Worm (Caenorhabditis elegans): ENCODE data around the gene plg-1.

The plg-1 gene

DNA sequence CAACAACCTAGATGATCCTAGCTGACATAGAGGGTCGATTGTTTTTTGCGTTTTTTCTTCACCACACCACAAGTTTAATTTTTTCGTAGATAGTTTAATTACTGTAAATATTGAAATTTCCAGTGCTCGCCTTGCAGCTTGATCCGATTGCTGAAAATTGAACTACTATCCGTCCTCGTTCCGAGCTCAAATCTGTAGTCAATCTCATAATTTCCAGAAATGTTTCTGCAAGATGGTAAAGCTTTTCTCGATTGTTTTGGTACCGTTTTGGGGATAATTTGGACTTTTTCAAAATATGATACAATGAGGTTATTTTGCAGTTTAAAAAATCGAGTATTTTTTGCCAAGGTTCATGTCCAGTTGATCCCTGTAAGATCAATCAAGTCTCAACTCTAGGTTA lies 14.0 kb downstream of the plg-1 start:
- TF ChIP-seq dve-1 (tag; optimal IDR thresholded peaks at IDR 0.05) (no peak), ceh-45 (GFP tag; IDR thresholded peaks at IDR 0.05) (no peak), ama-1 (optimal IDR thresholded peaks at IDR 0.05) (no peak), ceh-30 (tag; optimal IDR thresholded peaks at IDR 0.05) (no peak), unc-42 (tag; optimal IDR thresholded peaks at IDR 0.05) (no peak), pax-1 (tag; optimal IDR thresholded peaks at IDR 0.05) (no peak), dmd-4 (tag; optimal IDR thresholded peaks at IDR 0.05; ENCODE audit: borderline replicate concordance) (no peak), zip-5 (tag; optimal IDR thresholded peaks at IDR 0.05) (no peak), odd-2 (tag; optimal IDR thresholded peaks at IDR 0.05) (no peak)

DNA sequence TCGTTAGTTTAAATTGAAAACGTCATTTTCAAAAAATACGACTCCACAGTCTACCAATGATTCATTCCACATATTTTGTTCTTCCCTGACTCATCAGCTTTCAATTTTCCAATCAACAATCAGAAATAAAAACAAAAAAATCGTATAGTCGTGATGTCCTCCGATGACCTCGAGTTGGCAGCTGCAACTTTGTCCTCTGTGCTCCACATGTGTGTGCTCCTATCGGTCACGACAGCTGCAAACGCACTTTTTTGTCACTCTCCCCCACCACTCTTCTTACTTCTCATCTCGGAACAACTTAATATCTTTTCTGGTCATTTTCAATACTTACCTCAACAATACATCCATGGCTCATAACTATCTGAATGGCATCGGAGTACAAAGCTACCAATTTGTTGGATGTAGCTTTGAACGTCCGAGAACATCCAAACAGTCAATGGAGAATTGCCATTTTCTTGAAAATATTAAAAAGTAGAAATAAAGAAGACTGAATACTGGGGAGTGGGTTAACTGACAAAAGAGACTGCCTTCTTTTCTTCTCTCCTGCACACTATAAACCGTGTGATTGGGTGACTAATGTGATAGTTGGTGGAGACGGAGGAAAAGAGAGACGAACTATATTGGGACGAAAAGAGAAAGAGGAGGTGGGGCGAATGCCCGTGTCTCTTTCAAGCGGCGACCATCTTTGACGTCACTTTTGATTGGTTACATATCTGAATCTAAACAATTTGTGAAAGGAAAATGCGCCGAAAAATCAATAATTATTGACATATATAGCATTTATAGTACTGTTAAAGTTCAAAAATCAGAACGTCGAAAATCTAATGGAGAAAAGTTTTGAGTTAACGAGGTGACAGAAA lies 15.2 kb downstream of the plg-1 start:
- TF ChIP-seq F13H6.1 (tag; optimal IDR thresholded peaks at IDR 0.05) (no peak), pqm-1 (tag; optimal IDR thresholded peaks at IDR 0.05) (no peak), dmd-4 (tag; optimal IDR thresholded peaks at IDR 0.05; ENCODE audit: borderline replicate concordance) (no peak)

DNA sequence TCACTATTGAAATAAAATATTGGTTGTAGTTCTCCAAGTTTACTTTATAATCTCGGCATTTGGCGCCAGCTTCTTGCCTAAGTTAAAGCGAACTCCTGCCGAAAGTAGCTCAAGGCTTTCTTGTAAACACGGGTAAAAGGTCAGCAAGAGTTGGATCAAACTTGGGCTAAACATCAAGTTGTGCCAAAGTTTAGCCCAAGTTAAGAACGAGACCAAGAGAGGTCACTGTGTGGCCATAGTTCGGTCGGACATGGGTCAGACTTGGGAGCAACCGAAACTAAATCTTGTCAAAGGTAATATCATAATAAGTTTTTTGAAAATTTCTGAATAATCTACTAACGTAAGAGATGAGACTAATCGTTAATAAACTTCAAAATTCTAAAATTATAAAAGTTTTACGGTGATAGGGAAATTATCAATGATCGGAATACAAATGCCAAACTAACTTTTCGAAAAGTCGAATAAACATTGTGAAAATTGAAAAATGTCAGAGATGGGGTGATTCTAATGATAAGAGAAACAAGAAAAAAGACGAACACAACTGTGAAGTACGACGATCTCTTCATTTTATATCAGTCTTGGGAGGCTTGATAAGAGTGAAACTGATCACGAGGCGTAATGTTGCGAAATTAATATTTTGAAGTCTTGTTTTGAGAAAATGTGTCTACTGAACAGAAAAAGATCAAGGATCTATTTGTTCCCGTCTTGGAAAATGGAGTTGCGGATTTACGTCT lies 16.0 kb downstream of the plg-1 start:
- peak; percentile 17 for TF ChIP-seq elt-2 (tag; optimal IDR thresholded peaks at IDR 0.05)
- no peak for TF ChIP-seq unc-42 (tag; optimal IDR thresholded peaks at IDR 0.05)
- no peak for TF ChIP-seq F13H6.1 (tag; optimal IDR thresholded peaks at IDR 0.05)

DNA sequence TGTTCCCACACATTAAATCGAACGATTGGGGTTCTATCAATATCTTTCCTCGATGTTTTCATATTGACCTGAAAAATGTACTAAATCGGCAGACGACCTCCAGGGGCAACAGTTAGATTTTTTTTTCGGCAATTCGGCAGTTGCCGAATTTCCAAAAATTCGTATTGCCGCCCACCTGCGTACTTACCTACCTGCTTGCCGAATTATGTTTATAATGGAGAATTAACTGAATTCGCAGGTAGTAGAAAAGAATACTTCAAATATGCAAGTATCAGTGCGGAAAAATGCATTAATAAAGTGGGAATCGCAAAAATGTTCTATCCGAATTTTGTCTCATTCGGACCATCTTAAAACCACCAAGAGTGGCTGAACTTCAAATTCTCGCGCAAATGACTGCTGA lies 17.6 kb downstream of the plg-1 start:
- no peak for TF ChIP-seq Y22D7AL.16 (tag; optimal IDR thresholded peaks at IDR 0.05)

DNA sequence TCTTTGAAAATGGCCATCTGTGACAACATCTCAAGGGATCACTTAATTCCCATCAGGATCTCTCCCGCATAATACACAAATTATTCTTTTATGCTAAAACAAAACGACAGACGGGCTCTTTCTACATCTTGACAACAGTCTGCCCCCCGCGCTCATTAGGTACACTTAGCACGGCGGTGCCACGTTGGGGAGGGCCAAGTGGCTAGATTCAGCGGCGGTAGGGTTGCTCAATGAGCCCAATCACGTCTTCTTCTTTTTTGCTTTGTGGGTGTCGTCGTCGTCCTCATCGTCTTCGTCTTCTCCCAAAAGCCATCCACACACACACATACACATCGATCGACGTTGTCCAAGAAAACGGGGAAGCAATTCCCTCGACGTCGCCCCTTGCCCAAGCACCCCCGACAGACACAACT lies 21.0 kb downstream of the plg-1 start:
- TF ChIP-seq syd-9 (tag; optimal IDR thresholded peaks at IDR 0.05) (peak; percentile 5), ceh-48 (tag; optimal IDR thresholded peaks at IDR 0.05) (peak; percentile 57), elt-4 (tag; optimal IDR thresholded peaks at IDR 0.05) (no peak), hlh-30 (tag; optimal IDR thresholded peaks at IDR 0.05; ENCODE audit: insufficient read depth) (no peak), nfya-1 (tag; optimal IDR thresholded peaks at IDR 0.05) (peak; percentile 37), eyg-1 (tag; optimal IDR thresholded peaks at IDR 0.05) (peak; percentile 43), unc-42 (tag; optimal IDR thresholded peaks at IDR 0.05) (peak; percentile 73), hlh-6 (tag; optimal IDR thresholded peaks at IDR 0.05) (peak; percentile 26), K02D7.2 (tag; optimal IDR thresholded peaks at IDR 0.05) (no peak), ceh-31 (tag; optimal IDR thresholded peaks at IDR 0.05) (peak; percentile 36), ref-2 (tag; optimal IDR thresholded peaks at IDR 0.05) (peak; percentile 2), sox-4 (tag; optimal IDR thresholded peaks at IDR 0.05) (peak; percentile 1), lin-11 (tag; optimal IDR thresholded peaks at IDR 0.05) (no peak), unc-3 (GFP tag; conservative IDR thresholded peaks at IDR 0.05) (no peak), unc-3 (tag; optimal IDR thresholded peaks at IDR 0.05) (peak; percentile 47)

DNA sequence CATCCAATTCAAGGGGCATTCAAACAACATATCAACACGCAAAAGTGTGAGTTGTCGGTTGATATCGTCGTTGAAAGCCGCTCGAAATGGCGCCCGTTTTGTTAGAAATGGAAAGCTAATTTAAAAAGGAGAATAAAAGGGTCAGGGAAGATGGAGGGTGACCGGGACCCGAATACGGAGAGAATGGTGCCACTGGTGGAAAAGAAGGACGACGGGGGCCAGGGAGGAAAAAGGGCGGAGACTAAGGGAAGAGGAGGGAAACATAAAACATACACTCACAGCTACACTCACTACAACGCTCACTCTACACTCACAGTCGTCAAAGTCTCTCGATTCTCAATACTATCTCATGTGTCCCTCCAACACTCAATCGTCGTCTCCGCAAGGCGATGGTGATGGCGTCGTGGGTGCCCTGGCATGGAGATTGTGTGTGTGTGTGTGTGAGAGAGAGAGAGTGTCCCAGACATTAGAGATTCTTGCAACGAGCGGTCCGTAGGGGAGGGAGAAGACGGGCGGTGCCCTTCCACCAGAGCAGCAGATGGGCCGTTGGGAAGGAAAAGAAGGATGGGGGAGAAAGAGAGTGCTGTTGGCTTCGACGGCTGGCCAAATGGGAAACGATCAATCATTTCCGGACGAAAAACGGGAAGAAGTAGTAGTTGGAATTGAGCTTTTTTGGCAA lies 22.1 kb downstream of the plg-1 start:
- peak; percentile 75 for TF ChIP-seq C08G9.2 (tag; optimal IDR thresholded peaks at IDR 0.05)
- TF ChIP-seq pag-3 (tag; optimal IDR thresholded peaks at IDR 0.05; ENCODE audit: borderline replicate concordance), result no peak
- TF ChIP-seq lin-11 (tag; optimal IDR thresholded peaks at IDR 0.05), result no peak
- no peak for TF ChIP-seq elt-2 (tag; optimal IDR thresholded peaks at IDR 0.05)
- TF ChIP-seq ceh-9 (tag; optimal IDR thresholded peaks at IDR 0.05), result no peak
- no peak for TF ChIP-seq pha-2 (tag; optimal IDR thresholded peaks at IDR 0.05)
- no peak for TF ChIP-seq C38D4.7 (GFP tag; optimal IDR thresholded peaks at IDR 0.05)
- no peak for TF ChIP-seq K02D7.2 (tag; optimal IDR thresholded peaks at IDR 0.05)
- no peak for TF ChIP-seq unc-3 (GFP tag; conservative IDR thresholded peaks at IDR 0.05)
- peak; percentile 61 for TF ChIP-seq unc-3 (tag; optimal IDR thresholded peaks at IDR 0.05)
- TF ChIP-seq hlh-8 (tag; optimal IDR thresholded peaks at IDR 0.05), result peak; percentile 75
- peak; percentile 80 for TF ChIP-seq ceh-34 (tag; optimal IDR thresholded peaks at IDR 0.05)
- no peak for TF ChIP-seq dmd-4 (tag; optimal IDR thresholded peaks at IDR 0.05; ENCODE audit: borderline replicate concordance)
- no peak for TF ChIP-seq lim-6 (tag; optimal IDR thresholded peaks at IDR 0.05)
- TF ChIP-seq tbx-7 (tag; optimal IDR thresholded peaks at IDR 0.05), result peak; percentile 6
- TF ChIP-seq nhr-232 (tag; optimal IDR thresholded peaks at IDR 0.05), result peak; percentile 7
- peak; percentile 83 for TF ChIP-seq unc-42 (tag; optimal IDR thresholded peaks at IDR 0.05)
- no peak for TF ChIP-seq sox-2 (GFP tag; IDR thresholded peaks at IDR 0.05)
- peak; percentile 64 for TF ChIP-seq pat-9 (tag; optimal IDR thresholded peaks at IDR 0.05)
